Fruit fly (Drosophila melanogaster) Kc167 (cell line): ENCODE results near the gene unc-4.

Experiments
- Myc ChIP-seq: fragments of >200 bp; optimal IDR thresholded peaks from 2 replicates; lab custom pipeline; 2017; ENCODE audit warnings: missing external identifiers
- Sin3A ChIP-seq: fragments of >200 bp; optimal IDR thresholded peaks from 2 replicates; lab custom pipeline; 2018; ENCODE audit warnings: missing external identifiers
- h ChIP-seq: fragments of >200 bp; optimal IDR thresholded peaks from 3 replicates; lab custom pipeline; 2018; ENCODE audit warnings: missing external identifiers
- insv ChIP-seq: fragments of >200 bp; optimal IDR thresholded peaks from 3 replicates; lab custom pipeline; 2018; ENCODE audit warnings: missing external identifiers
- psq ChIP-seq: fragments of >200 bp; optimal IDR thresholded peaks from 2 replicates; lab custom pipeline; 2017; ENCODE audit warnings: missing external identifiers
- ttk ChIP-seq: sonication (Bioruptor generic); optimal IDR thresholded peaks from 2 replicates; lab custom pipeline; 2017; ENCODE audit warnings: missing external identifiers

dm6 chrX:17743598-17743997, 24.8 kb upstream of the unc-4 start:
- TF ChIP-seq insv (no peak), Sin3A (lab: Kevin White, UChicago) (no peak), h (no peak), psq (lab: Kevin White, UChicago) (no peak), Myc (lab: Kevin White, UChicago) (no peak), ttk (lab: Kevin White, UChicago) (no peak)
